Fruit fly (Drosophila melanogaster): ENCODE results near the gene Srp14.

Srp14 gene

dm6 chr3R:20622297-20623168, 42.6 kb downstream of the Srp14 start:
- TF ChIP-seq Ets21C (GFP tag; optimal IDR thresholded peaks at IDR 0.05): no peak

dm6 chr3R:20626123-20626522, 46.2 kb downstream of the Srp14 start:
- TF ChIP-seq Eip78C (GFP tag): no peak
- no peak for TF ChIP-seq CG15336 (GFP tag; IDR thresholded peaks at IDR 0.05)
- no peak for TF ChIP-seq CG10631 (GFP tag; optimal IDR thresholded peaks at IDR 0.05)
- no peak for TF ChIP-seq Eip93F (GFP tag; optimal IDR thresholded peaks at IDR 0.05)
- no peak for TF ChIP-seq Gug (GFP tag; IDR thresholded peaks at IDR 0.05)
- no peak for TF ChIP-seq OdsH (GFP tag; optimal IDR thresholded peaks at IDR 0.05)
- TF ChIP-seq Hr38 (GFP tag; optimal IDR thresholded peaks at IDR 0.05): no peak
- no peak for TF ChIP-seq topi (GFP tag; optimal IDR thresholded peaks at IDR 0.05)
- TF ChIP-seq dac (GFP tag; optimal IDR thresholded peaks at IDR 0.05): no peak
- no peak for TF ChIP-seq CG7368 (GFP tag; optimal IDR thresholded peaks at IDR 0.05)
- no peak for TF ChIP-seq CG8319 (GFP tag; optimal IDR thresholded peaks at IDR 0.05)
- TF ChIP-seq fkh (GFP tag; optimal IDR thresholded peaks at IDR 0.05): no peak
- TF ChIP-seq Sox14 (GFP tag; optimal IDR thresholded peaks at IDR 0.05): no peak
- no peak for TF ChIP-seq CG9139 (GFP tag; optimal IDR thresholded peaks at IDR 0.05)

Data from whole organism, prepupa.